Fruit fly (Drosophila melanogaster): Measurements from ENCODE around the gene Non2.

- TF ChIP-seq pdm3 (GFP tag; optimal IDR thresholded peaks at IDR 0.05), result no peak
- no peak for TF ChIP-seq dac (GFP tag; optimal IDR thresholded peaks at IDR 0.05)
- TF ChIP-seq Sox102F (GFP tag; optimal IDR thresholded peaks at IDR 0.05), result no peak
- TF ChIP-seq svp (GFP tag), result no peak
- TF ChIP-seq CG4318 (GFP tag; optimal IDR thresholded peaks at IDR 0.05), result no peak
- TF ChIP-seq Met (GFP tag; optimal IDR thresholded peaks at IDR 0.05), result no peak
- TF ChIP-seq Hr39 (GFP tag; optimal IDR thresholded peaks at IDR 0.05), result no peak
- no peak for TF ChIP-seq CG6276 (GFP tag; optimal IDR thresholded peaks at IDR 0.05)
- TF ChIP-seq CG8632 (GFP tag; optimal IDR thresholded peaks at IDR 0.05), result no peak
- TF ChIP-seq CG11294 (GFP tag; IDR thresholded peaks at IDR 0.05), result no peak
These were observed 29.4 kb downstream of the Non2 start for dm6 chr3L:2796242-2796641.
